Fruit fly (Drosophila melanogaster) whole organism, embryonic: Measurements from ENCODE around the gene wam.

Experiments
- CG10431 ChIP-seq: fragments of 200-800 bp; sonication (Bioruptor generic); optimal IDR thresholded peaks from 3 replicates; lab custom pipeline; 2018; ENCODE audit warnings: missing biosample characterization, mild to moderate bottlenecking, missing genetic modification characterization
- CG11504 ChIP-seq: fragments of 200-800 bp; sonication (Bioruptor generic); optimal IDR thresholded peaks from 3 replicates; lab custom pipeline; 2019; ENCODE audit warnings: missing biosample characterization, mild to moderate bottlenecking, missing genetic modification characterization, moderate library complexity
- CG11696 ChIP-seq: fragments of 200-800 bp; sonication (Bioruptor generic); IDR thresholded peaks from 2 replicates; pipeline ENCODE4 v1.3.6; 2022; ENCODE audit warnings: missing biosample characterization, missing genetic modification characterization
- CG1233 ChIP-seq: fragments of 200-800 bp; sonication (Bioruptor generic); optimal IDR thresholded peaks from 4 replicates; lab custom pipeline; 2018; ENCODE audit warnings: missing biosample characterization, mild to moderate bottlenecking, missing genetic modification characterization
- CG13296 ChIP-seq: fragments of 200-800 bp; sonication (Bioruptor generic); optimal IDR thresholded peaks from 3 replicates; lab custom pipeline; 2018; ENCODE audit warnings: missing biosample characterization, mild to moderate bottlenecking, missing genetic modification characterization
- CG13624 ChIP-seq: fragments of 200-800 bp; sonication (Bioruptor generic); optimal IDR thresholded peaks from 2 replicates; lab custom pipeline; 2016; ENCODE audit warnings: missing biosample characterization, missing genetic modification characterization
- CG13894 ChIP-seq: fragments of 200-800 bp; sonication (Bioruptor generic); optimal IDR thresholded peaks from 3 replicates; lab custom pipeline; 2018; ENCODE audit warnings: missing biosample characterization, mild to moderate bottlenecking, missing genetic modification characterization, moderate library complexity
- CG15696 ChIP-seq: fragments of 200-800 bp; sonication (Bioruptor generic); optimal IDR thresholded peaks from 2 replicates; lab custom pipeline; 2019; ENCODE audit warnings: missing biosample characterization, mild to moderate bottlenecking, missing genetic modification characterization, moderate library complexity
- CG1603 ChIP-seq: fragments of 200-800 bp; sonication (Bioruptor generic); optimal IDR thresholded peaks from 2 replicates; lab custom pipeline; 2019; ENCODE audit warnings: missing biosample characterization, mild to moderate bottlenecking, missing genetic modification characterization, moderate library complexity
- CG16779 ChIP-seq: fragments of 200-800 bp; sonication (Bioruptor generic); IDR thresholded peaks from 2 replicates; pipeline ENCODE4 v1.3.6; 2022; ENCODE audit warnings: missing biosample characterization, missing genetic modification characterization
- CG18764 ChIP-seq: fragments of 200-800 bp; sonication (Bioruptor generic); optimal IDR thresholded peaks from 3 replicates; lab custom pipeline; 2016; ENCODE audit warnings: missing biosample characterization, missing genetic modification characterization
- CG33557 ChIP-seq: fragments of 200-800 bp; sonication (Bioruptor generic); optimal IDR thresholded peaks from 2 replicates; lab custom pipeline; 2019; ENCODE audit warnings: missing biosample characterization, mild to moderate bottlenecking, missing genetic modification characterization, moderate library complexity
- CG4282 ChIP-seq: fragments of 200-800 bp; sonication (Bioruptor generic); optimal IDR thresholded peaks from 2 replicates; lab custom pipeline; 2016; ENCODE audit warnings: missing biosample characterization, missing genetic modification characterization
- CG5245 ChIP-seq: fragments of 200-800 bp; sonication (Bioruptor generic); optimal IDR thresholded peaks from 3 replicates; lab custom pipeline; 2016; ENCODE audit warnings: missing biosample characterization, missing genetic modification characterization
- CG6689 ChIP-seq: fragments of 200-800 bp; sonication (Bioruptor generic); IDR thresholded peaks from 2 replicates; pipeline ENCODE4 v1.3.6; 2022; ENCODE audit warnings: missing biosample characterization, missing genetic modification characterization
- CG6791 ChIP-seq: fragments of 200-800 bp; sonication (Bioruptor generic); IDR thresholded peaks from 3 replicates; pipeline ENCODE4 v1.3.6; 2022; ENCODE audit warnings: missing biosample characterization, missing genetic modification characterization; ENCODE audit not compliant: partially characterized antibody
- CG7839 ChIP-seq: fragments of 200-800 bp; sonication (Bioruptor generic); optimal IDR thresholded peaks from 3 replicates; lab custom pipeline; 2018; ENCODE audit warnings: missing biosample characterization, mild to moderate bottlenecking, missing genetic modification characterization, moderate library complexity
- CG8388 ChIP-seq: fragments of 200-800 bp; sonication (Bioruptor generic); optimal IDR thresholded peaks from 2 replicates; lab custom pipeline; 2019; ENCODE audit warnings: missing biosample characterization, mild to moderate bottlenecking, missing genetic modification characterization, moderate library complexity
- CG8478 ChIP-seq: fragments of >200 bp; optimal IDR thresholded peaks from 2 replicates; lab custom pipeline; 2018
- CG9609 ChIP-seq: fragments of 200-800 bp; sonication (Bioruptor generic); optimal IDR thresholded peaks from 3 replicates; lab custom pipeline; 2016; ENCODE audit warnings: missing biosample characterization, missing genetic modification characterization
- Camta ChIP-seq: fragments of 200-800 bp; sonication (Bioruptor generic); optimal IDR thresholded peaks from 2 replicates; lab custom pipeline; 2016; ENCODE audit warnings: missing biosample characterization, missing genetic modification characterization
- D19A ChIP-seq: fragments of 200-800 bp; optimal IDR thresholded peaks from 3 replicates; lab custom pipeline; 2019; ENCODE audit warnings: missing biosample characterization, mild to moderate bottlenecking, missing genetic modification characterization, moderate library complexity
- Deaf1 ChIP-seq: fragments of 200-800 bp; optimal IDR thresholded peaks from 3 replicates; lab custom pipeline; 2019; ENCODE audit warnings: missing biosample characterization, mild to moderate bottlenecking, missing genetic modification characterization, moderate library complexity
- Elba2 ChIP-seq: fragments of 200-800 bp; sonication (Bioruptor generic); optimal IDR thresholded peaks from 3 replicates; lab custom pipeline; 2016; ENCODE audit warnings: missing biosample characterization, missing genetic modification characterization
- Hmx ChIP-seq: fragments of 200-800 bp; sonication (Bioruptor generic); optimal IDR thresholded peaks from 2 replicates; lab custom pipeline; 2016; ENCODE audit warnings: missing biosample characterization, missing genetic modification characterization
- Mrtf ChIP-seq: fragments of 200-800 bp; sonication (Bioruptor generic); IDR thresholded peaks from 3 replicates; pipeline ENCODE4 v1.3.6; 2022; ENCODE audit warnings: missing biosample characterization, missing genetic modification characterization
- Rx ChIP-seq: fragments of 200-800 bp; sonication (Bioruptor generic); IDR thresholded peaks from 2 replicates; pipeline ENCODE4 v1.3.6; 2022; ENCODE audit warnings: missing biosample characterization, missing genetic modification characterization
- Six4 ChIP-seq: fragments of 200-800 bp; sonication (Bioruptor generic); optimal IDR thresholded peaks from 2 replicates; lab custom pipeline; 2016; ENCODE audit warnings: missing biosample characterization, missing genetic modification characterization
- Spps ChIP-seq: fragments of 200-800 bp; sonication (Bioruptor generic); optimal IDR thresholded peaks from 2 replicates; lab custom pipeline; 2018; ENCODE audit warnings: missing biosample characterization, mild to moderate bottlenecking, missing genetic modification characterization
- Trl ChIP-seq, 3 experiments: fragments of >200 bp in 2 of 3; fragments of 200-800 bp in 1 of 3; sonication (Bioruptor generic) in 1 of 3; optimal IDR thresholded peaks; 2 replicates in 1 of 3; 3 replicates in 2 of 3; lab custom pipeline; 2016 to 2017; ENCODE audit warnings: missing biosample characterization in 1 of 3, missing genetic modification characterization in 1 of 3
- Vsx1 ChIP-seq: fragments of 200-800 bp; sonication (Bioruptor generic); optimal IDR thresholded peaks from 2 replicates; lab custom pipeline; 2017; ENCODE audit warnings: missing biosample characterization, mild to moderate bottlenecking, missing genetic modification characterization, missing genetic modification reagents
- ap ChIP-seq: fragments of 200-800 bp; sonication (Bioruptor generic); IDR thresholded peaks from 2 replicates; pipeline ENCODE4 v1.3.6; 2022; ENCODE audit warnings: missing biosample characterization, missing genetic modification characterization
- az2 ChIP-seq: fragments of 200-800 bp; sonication (Bioruptor generic); optimal IDR thresholded peaks from 3 replicates; lab custom pipeline; 2016; ENCODE audit warnings: missing biosample characterization, missing genetic modification characterization
- chm ChIP-seq: fragments of 200-800 bp; sonication (Bioruptor generic); IDR thresholded peaks from 2 replicates; pipeline ENCODE4 v1.3.6; 2022; ENCODE audit warnings: missing biosample characterization, missing genetic modification characterization
- chn ChIP-seq: fragments of 200-800 bp; sonication (Bioruptor generic); optimal IDR thresholded peaks from 2 replicates; lab custom pipeline; 2016; ENCODE audit warnings: missing biosample characterization, missing genetic modification characterization
- dpn ChIP-seq, 2 experiments: fragments of 200-800 bp; sonication (Bioruptor generic); optimal IDR thresholded peaks; 3 replicates each; lab custom pipeline; 2016; ENCODE audit warnings: missing biosample characterization in 2 of 2, missing genetic modification characterization in 2 of 2
- nau ChIP-seq: fragments of 200-800 bp; sonication (Bioruptor generic); optimal IDR thresholded peaks from 3 replicates; lab custom pipeline; 2017; ENCODE audit warnings: missing biosample characterization, mild to moderate bottlenecking, missing genetic modification characterization, missing genetic modification reagents
- peb ChIP-seq: fragments of 200-800 bp; sonication (Bioruptor generic); IDR thresholded peaks from 2 replicates; pipeline ENCODE4 v1.3.6; 2022; ENCODE audit warnings: missing biosample characterization, missing genetic modification characterization
- phol ChIP-seq: fragments of 200-800 bp; sonication (Bioruptor generic); optimal IDR thresholded peaks from 3 replicates; lab custom pipeline; 2018; ENCODE audit warnings: missing biosample characterization, mild to moderate bottlenecking, missing genetic modification characterization, moderate library complexity
- scrt ChIP-seq: fragments of 200-800 bp; sonication (Bioruptor generic); optimal IDR thresholded peaks from 2 replicates; lab custom pipeline; 2018; ENCODE audit warnings: missing biosample characterization, mild to moderate bottlenecking, missing genetic modification characterization, moderate library complexity
- sd ChIP-seq: fragments of 200-800 bp; sonication (Bioruptor generic); optimal IDR thresholded peaks from 3 replicates; lab custom pipeline; 2018; ENCODE audit warnings: missing biosample characterization, mild to moderate bottlenecking, missing genetic modification characterization, moderate library complexity
- shn ChIP-seq: fragments of 200-800 bp; sonication (Bioruptor generic); optimal IDR thresholded peaks from 3 replicates; lab custom pipeline; 2016; ENCODE audit warnings: missing biosample characterization, missing genetic modification characterization
- sisA ChIP-seq: fragments of 200-800 bp; sonication (Bioruptor generic); IDR thresholded peaks from 2 replicates; pipeline ENCODE4 v1.3.6; 2022; ENCODE audit warnings: missing biosample characterization, missing genetic modification characterization
- so ChIP-seq: fragments of 200-800 bp; sonication (Bioruptor generic); IDR thresholded peaks from 3 replicates; pipeline ENCODE4 v1.3.6; 2022; ENCODE audit warnings: missing biosample characterization, missing genetic modification characterization
- sob ChIP-seq: fragments of 200-800 bp; sonication (Bioruptor generic); IDR thresholded peaks from 2 replicates; pipeline ENCODE4 v1.3.6; 2022; ENCODE audit warnings: missing biosample characterization, missing genetic modification characterization
- trh ChIP-seq: fragments of 200-800 bp; sonication (Bioruptor generic); optimal IDR thresholded peaks from 2 replicates; lab custom pipeline; 2016; ENCODE audit warnings: missing biosample characterization, missing genetic modification characterization
- wdn ChIP-seq: fragments of 200-800 bp; sonication (Bioruptor generic); IDR thresholded peaks from 2 replicates; pipeline ENCODE4 v1.3.6; 2022; ENCODE audit warnings: missing biosample characterization, missing genetic modification characterization
- z ChIP-seq: fragments of 200-800 bp; sonication (Bioruptor generic); IDR thresholded peaks from 3 replicates; pipeline ENCODE4 v1.3.6; 2022; ENCODE audit warnings: missing biosample characterization, missing genetic modification characterization
- zen ChIP-seq: fragments of 200-800 bp; sonication (Bioruptor generic); optimal IDR thresholded peaks from 3 replicates; lab custom pipeline; 2018; ENCODE audit warnings: missing biosample characterization, mild to moderate bottlenecking, missing genetic modification characterization, moderate library complexity
- zen2 ChIP-seq: fragments of 200-800 bp; sonication (Bioruptor generic); IDR thresholded peaks from 3 replicates; pipeline ENCODE4 v1.3.6; 2022; ENCODE audit warnings: missing biosample characterization, missing genetic modification characterization; ENCODE audit not compliant: partially characterized antibody

Gene wam

DNA sequence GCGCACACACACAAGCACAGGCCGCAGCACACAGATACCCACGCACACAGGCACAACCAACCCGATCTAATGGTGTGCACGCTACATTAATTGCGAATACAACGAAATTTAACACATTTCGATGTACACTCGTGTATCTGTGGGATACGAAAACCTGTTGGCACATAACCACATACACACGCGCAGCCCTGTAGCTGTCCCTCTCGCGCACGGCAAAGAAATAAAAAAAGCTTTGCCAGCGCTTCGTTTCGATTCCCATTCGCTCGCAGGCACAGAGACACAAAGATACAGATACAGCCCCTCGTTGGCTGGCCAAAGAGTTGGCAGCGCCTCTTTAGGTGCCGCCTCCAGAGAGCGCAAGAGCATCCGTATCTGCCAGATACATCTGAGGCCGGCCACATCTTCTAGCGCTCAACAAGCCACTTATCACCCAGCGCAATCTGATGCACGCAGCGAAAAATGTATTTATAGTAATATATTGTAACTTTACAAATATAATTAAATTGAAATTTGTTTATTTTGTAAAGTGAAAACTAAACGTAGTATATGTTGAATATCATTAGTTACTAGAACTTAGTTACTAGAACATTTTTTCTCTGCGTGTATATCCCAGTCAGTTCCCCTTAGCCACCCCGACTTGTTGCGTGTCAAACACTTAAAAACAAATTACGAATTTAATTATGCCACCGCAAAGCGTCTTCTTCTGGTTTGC is 5.4 kb upstream of the wam start (continued):
- TF ChIP-seq dpn (GFP tag; optimal IDR thresholded peaks at IDR 0.05; lab: Kevin White, UChicago) = peak in 1 of 2 experiments; percentile 19
- TF ChIP-seq CG7839 (tag; lab: Kevin White, UChicago) = peak; percentile 52
- peak; percentile 73 for TF ChIP-seq sd (tag; lab: Kevin White, UChicago)
- TF ChIP-seq CG8388 (GFP tag; lab: Kevin White, UChicago) = peak; percentile 72
- TF ChIP-seq Hmx (GFP tag; lab: Kevin White, UChicago) = no peak
- no peak for TF ChIP-seq shn
- TF ChIP-seq z (GFP tag; lab: Robert Waterston, UW) = 0 out of 3 replicates have a peak, but pooled peaks have one; percentile 48
- 0 out of 2 replicates have a peak, but pooled peaks have one; percentile 17 for TF ChIP-seq peb (GFP tag; lab: Robert Waterston, UW)
- no peak for TF ChIP-seq nau
- TF ChIP-seq Camta (GFP tag; lab: Kevin White, UChicago) = no peak
- no peak for TF ChIP-seq Mrtf (GFP tag; lab: Robert Waterston, UW)
- TF ChIP-seq CG18764 (GFP tag; lab: Kevin White, UChicago) = peak; percentile 1
- TF ChIP-seq CG10431 (GFP tag; lab: Kevin White, UChicago) = no peak
- TF ChIP-seq D19A (tag; lab: Kevin White, UChicago) = peak; percentile 47
- peak; percentile 9 for TF ChIP-seq chn (GFP tag; lab: Kevin White, UChicago)
- no peak for TF ChIP-seq CG1233 (GFP tag; lab: Kevin White, UChicago)
- TF ChIP-seq Vsx1 (GFP tag; lab: Kevin White, UChicago) = peak; percentile 37
- TF ChIP-seq CG33557 = no peak
- TF ChIP-seq sob = no peak
- peak; percentile 68 for TF ChIP-seq sisA
- TF ChIP-seq CG8478 (lab: Kevin White, UChicago) = peak; percentile 92
- peak; percentile 8 for TF ChIP-seq zen (tag; lab: Kevin White, UChicago)
- no peak for TF ChIP-seq trh
- no peak for TF ChIP-seq Elba2 (GFP tag; lab: Kevin White, UChicago)
- TF ChIP-seq CG6791 (GFP tag; lab: Robert Waterston, UW) = no peak
- TF ChIP-seq Spps (tag; lab: Kevin White, UChicago) = peak; percentile 33
- peak; percentile 73 for TF ChIP-seq CG6689
- TF ChIP-seq Deaf1 = peak; percentile 95
- no peak for TF ChIP-seq ap (GFP tag; lab: Robert Waterston, UW)
- TF ChIP-seq CG15696 (tag; lab: Kevin White, UChicago) = no peak
- TF ChIP-seq CG16779 = no peak
- TF ChIP-seq so (GFP tag; lab: Robert Waterston, UW) = no peak
- TF ChIP-seq CG11504 (tag; lab: Kevin White, UChicago) = no peak
- TF ChIP-seq CG4282 (GFP tag; lab: Kevin White, UChicago) = peak; percentile 15
- TF ChIP-seq CG13894 (tag; lab: Kevin White, UChicago) = no peak
- peak; percentile 77 for TF ChIP-seq CG1603
- TF ChIP-seq CG9609 = no peak
- no peak for TF ChIP-seq wdn (GFP tag; lab: Robert Waterston, UW)
- peak; percentile 59 for TF ChIP-seq az2 (GFP tag; lab: Kevin White, UChicago)
- peak; percentile 55 for TF ChIP-seq Six4 (GFP tag; lab: Kevin White, UChicago)
- peak; percentile 43 for TF ChIP-seq phol (tag; lab: Kevin White, UChicago)
- peak; percentile 26; the same call in 1 of the 2 replicates for TF ChIP-seq chm (GFP tag; lab: Robert Waterston, UW)
- TF ChIP-seq zen2 = no peak; the same call in 2 of the 3 replicates
- peak; percentile 46; the same call in 1 of the 2 replicates for TF ChIP-seq CG11696 (GFP tag; lab: Robert Waterston, UW)
- TF ChIP-seq CG5245 (GFP tag; lab: Kevin White, UChicago) = no peak
- peak; percentile 35 to 59 for TF ChIP-seq Trl (optimal IDR thresholded peaks at IDR 0.05; lab: Kevin White, UChicago)
- TF ChIP-seq Trl (GFP tag; optimal IDR thresholded peaks at IDR 0.05; lab: Kevin White, UChicago) = no peak
- TF ChIP-seq Rx (GFP tag; lab: Robert Waterston, UW) = no peak
- TF ChIP-seq CG13624 (GFP tag; lab: Kevin White, UChicago) = no peak
- TF ChIP-seq scrt (GFP tag; lab: Kevin White, UChicago) = peak; percentile 55
- TF ChIP-seq CG13296 (GFP tag; lab: Kevin White, UChicago) = no peak
